Worm (Caenorhabditis elegans) whole organism, late embryonic: ENCODE data around the gene F22H10.1.

Source experiments
- C08G9.2 ChIP-seq: sonication (generic microtip); optimal IDR thresholded peaks from 2 replicates; lab custom pipeline; 2016; ENCODE audit warnings: mild to moderate bottlenecking, missing genetic modification characterization, moderate library complexity, missing compliant biosample characterization
- K02D7.2 ChIP-seq: sonication (generic microtip); optimal IDR thresholded peaks from 2 replicates; lab custom pipeline; 2017; ENCODE audit warnings: mild to moderate bottlenecking, missing genetic modification characterization, missing compliant biosample characterization
- T23F11.4 ChIP-seq: fragments of 200-800 bp; sonication (Bioruptor generic); optimal IDR thresholded peaks from 2 replicates; lab custom pipeline; 2018; ENCODE audit warnings: mild to moderate bottlenecking, missing genetic modification characterization, missing compliant biosample characterization
- Y22D7AL.16 ChIP-seq: sonication (generic microtip); optimal IDR thresholded peaks from 2 replicates; lab custom pipeline; 2016; ENCODE audit warnings: missing genetic modification characterization, missing compliant biosample characterization
- ceh-19 ChIP-seq: fragments of 200-800 bp; sonication (Bioruptor generic); optimal IDR thresholded peaks from 2 replicates; lab custom pipeline; 2018; ENCODE audit warnings: mild to moderate bottlenecking, missing genetic modification characterization, missing compliant biosample characterization
- ceh-22 ChIP-seq: sonication (generic microtip); optimal IDR thresholded peaks from 2 replicates; lab custom pipeline; 2017; ENCODE audit warnings: missing biosample characterization, missing genetic modification characterization
- ceh-24 ChIP-seq: sonication (generic microtip); optimal IDR thresholded peaks from 2 replicates; lab custom pipeline; 2016; ENCODE audit warnings: mild to moderate bottlenecking, missing genetic modification characterization, missing compliant biosample characterization
- ceh-30 ChIP-seq: fragments of 150-350 bp; optimal IDR thresholded peaks from 2 replicates; lab custom pipeline; 2014; ENCODE audit warnings: missing biosample characterization, missing genetic modification characterization
- ceh-31 ChIP-seq: sonication (generic microtip); optimal IDR thresholded peaks from 2 replicates; lab custom pipeline; 2016; ENCODE audit warnings: missing genetic modification characterization, missing compliant biosample characterization
- ceh-34 ChIP-seq: sonication (generic microtip); optimal IDR thresholded peaks from 2 replicates; lab custom pipeline; 2016; ENCODE audit warnings: mild to moderate bottlenecking, missing genetic modification characterization, missing compliant biosample characterization
- ceh-45 ChIP-seq: fragments of 200-800 bp; sonication (Bioruptor generic); IDR thresholded peaks from 2 replicates; pipeline ENCODE4 v1.3.6; 2022; ENCODE audit warnings: missing genetic modification reagents, missing genetic modification characterization, missing compliant biosample characterization
- ceh-9 ChIP-seq: sonication (generic microtip); optimal IDR thresholded peaks from 2 replicates; lab custom pipeline; 2016; ENCODE audit warnings: mild to moderate bottlenecking, missing genetic modification characterization, inconsistent platforms, missing compliant biosample characterization
- dmd-4 ChIP-seq: sonication (generic microtip); optimal IDR thresholded peaks from 2 replicates; lab custom pipeline; 2016; ENCODE audit warnings: borderline replicate concordance, missing genetic modification characterization, missing compliant biosample characterization
- elt-2 ChIP-seq: sonication (generic microtip); optimal IDR thresholded peaks from 2 replicates; lab custom pipeline; 2016; ENCODE audit warnings: missing genetic modification reagents, missing genetic modification characterization, missing compliant biosample characterization
- elt-4 ChIP-seq: sonication (generic microtip); optimal IDR thresholded peaks from 2 replicates; lab custom pipeline; 2016; ENCODE audit warnings: missing genetic modification characterization, missing compliant biosample characterization
- ets-4 ChIP-seq: sonication (generic microtip); optimal IDR thresholded peaks from 2 replicates; lab custom pipeline; 2016; ENCODE audit warnings: missing genetic modification characterization, missing compliant biosample characterization
- eyg-1 ChIP-seq: sonication (generic microtip); optimal IDR thresholded peaks from 2 replicates; lab custom pipeline; 2016; ENCODE audit warnings: missing genotype, missing genetic modification characterization, missing compliant biosample characterization
- fax-1 ChIP-seq: sonication (generic microtip); optimal IDR thresholded peaks from 2 replicates; lab custom pipeline; 2016; ENCODE audit warnings: missing genotype, missing genetic modification characterization, missing compliant biosample characterization
- lim-6 ChIP-seq: sonication (generic microtip); optimal IDR thresholded peaks from 2 replicates; lab custom pipeline; 2016; ENCODE audit warnings: missing genetic modification characterization, missing compliant biosample characterization
- lin-11 ChIP-seq: fragments of 200-800 bp; sonication (Bioruptor generic); optimal IDR thresholded peaks from 2 replicates; lab custom pipeline; 2018; ENCODE audit warnings: mild to moderate bottlenecking, missing genetic modification characterization, missing compliant biosample characterization
- madf-2 ChIP-seq: sonication (generic microtip); optimal IDR thresholded peaks from 2 replicates; lab custom pipeline; 2017; ENCODE audit warnings: missing genetic modification characterization, missing compliant biosample characterization
- mec-3 ChIP-seq: sonication (generic microtip); optimal IDR thresholded peaks from 2 replicates; lab custom pipeline; 2016; ENCODE audit warnings: borderline replicate concordance, missing genetic modification characterization, missing compliant biosample characterization
- npax-4 ChIP-seq: sonication (generic microtip); optimal IDR thresholded peaks from 2 replicates; lab custom pipeline; 2016; ENCODE audit warnings: missing genetic modification characterization, missing compliant biosample characterization
- odd-2 ChIP-seq: sonication (generic microtip); optimal IDR thresholded peaks from 2 replicates; lab custom pipeline; 2017; ENCODE audit warnings: antibody characterized with exemption, mild to moderate bottlenecking, missing genetic modification characterization, missing compliant biosample characterization
- pag-3 ChIP-seq: sonication (generic microtip); optimal IDR thresholded peaks from 2 replicates; lab custom pipeline; 2016; ENCODE audit warnings: missing compliant biosample characterization, missing genetic modification characterization, borderline replicate concordance
- pax-1 ChIP-seq: fragments of 150-350 bp; optimal IDR thresholded peaks from 2 replicates; lab custom pipeline; 2014; ENCODE audit warnings: missing biosample characterization, missing genetic modification characterization
- pha-2 ChIP-seq: sonication (generic microtip); optimal IDR thresholded peaks from 2 replicates; lab custom pipeline; 2017; ENCODE audit warnings: mild to moderate bottlenecking, missing genetic modification characterization, missing compliant biosample characterization
- pha-4 ChIP-seq: fragments of 150-350 bp; optimal IDR thresholded peaks from 2 replicates; lab custom pipeline; 2018; ENCODE audit warnings: missing biosample characterization, missing genetic modification reagents, missing genetic modification characterization
- pros-1 ChIP-seq: fragments of 150-350 bp; optimal IDR thresholded peaks from 2 replicates; lab custom pipeline; 2014; ENCODE audit warnings: missing biosample characterization, missing genetic modification reagents, missing genetic modification characterization
- tbx-7 ChIP-seq: sonication (generic microtip); optimal IDR thresholded peaks from 2 replicates; lab custom pipeline; 2016; ENCODE audit warnings: missing genotype, missing genetic modification characterization, missing compliant biosample characterization
- unc-55 ChIP-seq: sonication (generic microtip); optimal IDR thresholded peaks from 2 replicates; lab custom pipeline; 2017; ENCODE audit warnings: missing biosample characterization, missing genetic modification reagents, missing genetic modification characterization
- unc-86 ChIP-seq: sonication (generic microtip); optimal IDR thresholded peaks from 2 replicates; lab custom pipeline; 2016; ENCODE audit warnings: missing genetic modification characterization, missing compliant biosample characterization
- zip-5 ChIP-seq: sonication (generic microtip); optimal IDR thresholded peaks from 2 replicates; lab custom pipeline; 2016; ENCODE audit warnings: missing genetic modification characterization, missing compliant biosample characterization
- ztf-16 ChIP-seq: sonication (generic microtip); optimal IDR thresholded peaks from 2 replicates; lab custom pipeline; 2017; ENCODE audit warnings: missing genetic modification characterization, missing compliant biosample characterization

F22H10.1 gene

DNA sequence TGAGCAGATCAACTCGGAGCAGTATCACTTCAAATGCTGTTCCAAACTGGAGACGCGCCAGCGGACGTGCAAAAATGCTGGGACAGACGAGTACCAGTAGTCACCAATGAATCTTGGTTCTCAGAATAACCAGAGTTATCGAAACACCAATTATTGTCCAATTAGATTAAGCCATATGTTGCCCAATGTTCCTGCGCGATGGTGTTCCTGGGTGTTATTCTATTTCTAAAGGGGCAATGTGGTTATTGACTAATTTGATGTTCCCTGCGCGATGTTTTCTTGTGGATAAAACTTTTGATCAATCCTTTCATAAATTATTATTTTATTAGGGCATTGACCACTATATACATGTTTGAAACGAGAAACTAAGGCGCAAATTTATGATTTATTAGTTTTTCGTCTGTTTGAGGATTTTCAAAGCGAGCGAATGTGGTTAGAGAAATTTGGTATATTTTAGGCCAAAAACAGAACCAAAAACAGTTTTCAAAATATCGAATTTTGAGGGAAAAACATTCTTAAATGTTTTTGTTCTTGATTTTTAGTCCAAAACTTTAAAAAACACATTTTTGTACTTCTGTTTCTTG is 20.2 kb upstream of the F22H10.1 start (continued):
- TF ChIP-seq pha-4 (tag; lab: Kevin White, UChicago) (no peak), pax-1 (tag; lab: Kevin White, UChicago) (peak; percentile 84), ets-4 (tag; lab: Kevin White, UChicago) (peak; percentile 50), ceh-34 (tag; lab: Kevin White, UChicago) (peak; percentile 78), pag-3 (tag; lab: Kevin White, UChicago) (no peak), ceh-30 (tag; lab: Kevin White, UChicago) (peak; percentile 96), lim-6 (tag; lab: Kevin White, UChicago) (no peak), C08G9.2 (tag; lab: Kevin White, UChicago) (peak; percentile 28), dmd-4 (tag; lab: Kevin White, UChicago) (no peak), ztf-16 (tag; lab: Kevin White, UChicago) (peak; percentile 47), zip-5 (tag; lab: Kevin White, UChicago) (peak; percentile 30), ceh-22 (tag; lab: Kevin White, UChicago) (peak; percentile 80), ceh-9 (tag; lab: Kevin White, UChicago) (no peak), ceh-31 (tag; lab: Kevin White, UChicago) (peak; percentile 93), madf-2 (tag; lab: Kevin White, UChicago) (peak; percentile 21), ceh-19 (GFP tag; lab: Kevin White, UChicago) (peak; percentile 0), ceh-24 (tag; lab: Kevin White, UChicago) (no peak), fax-1 (peak; percentile 23), unc-86 (tag; lab: Kevin White, UChicago) (peak; percentile 76), lin-11 (tag; lab: Kevin White, UChicago) (no peak), K02D7.2 (no peak), odd-2 (tag; lab: Kevin White, UChicago) (no peak)

DNA sequence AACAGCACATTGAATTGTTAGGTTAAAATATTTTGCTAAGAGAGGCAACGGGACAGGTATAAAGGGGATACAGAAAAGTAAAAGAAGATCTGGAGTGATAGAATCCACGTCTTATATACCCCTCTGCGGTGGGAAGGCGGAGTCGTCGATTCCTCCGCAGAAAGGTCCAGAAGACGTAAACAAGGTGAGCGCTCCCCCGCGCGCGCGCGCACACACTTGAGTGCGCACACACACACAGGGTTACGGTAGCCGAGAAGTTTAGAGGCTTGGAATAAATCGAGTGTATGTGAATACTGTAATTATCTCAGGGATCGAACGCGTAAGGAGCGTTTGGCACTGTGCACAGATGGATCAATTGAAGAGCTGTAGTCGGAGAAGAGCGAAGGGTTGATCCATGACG is 14.9 kb upstream of the F22H10.1 start:
- TF ChIP-seq npax-4 (no peak), pha-2 (no peak), eyg-1 (tag; lab: Kevin White, UChicago) (no peak), elt-4 (tag; lab: Kevin White, UChicago) (no peak)

DNA sequence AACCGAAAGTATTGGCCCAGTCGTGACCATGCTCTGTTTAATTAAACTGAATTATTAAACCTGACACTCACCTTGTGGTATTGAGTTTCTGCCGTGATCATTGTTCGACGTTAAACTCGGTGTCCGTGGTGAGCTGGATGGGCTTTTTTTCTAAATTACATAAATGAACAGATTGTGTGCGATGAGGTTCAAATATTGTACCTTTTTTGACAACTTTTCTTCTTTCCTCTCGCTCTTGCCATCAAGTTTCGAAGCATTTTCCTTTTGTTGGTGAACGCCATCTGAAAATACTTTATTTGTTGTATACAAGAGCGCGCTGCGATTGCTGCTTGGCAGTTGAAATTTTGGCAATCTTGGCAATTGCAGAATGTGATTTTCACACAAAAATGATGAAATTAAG is 14.3 kb upstream of the F22H10.1 start, which contains the start of gene F22H10.11:
TSS of gene F22H10.11 (minus strand) at position 101 of the 400 bp plus-strand sequence.
- TF ChIP-seq tbx-7 (no peak), npax-4 (no peak), ceh-34 (tag; lab: Kevin White, UChicago) (no peak), odd-2 (tag; lab: Kevin White, UChicago) (no peak), elt-2 (tag; lab: Kevin White, UChicago) (no peak), ceh-45 (GFP tag; lab: Robert Waterston, UW) (no peak)
- TF ChIP-seq, all 69 proteins: peak for 0

DNA sequence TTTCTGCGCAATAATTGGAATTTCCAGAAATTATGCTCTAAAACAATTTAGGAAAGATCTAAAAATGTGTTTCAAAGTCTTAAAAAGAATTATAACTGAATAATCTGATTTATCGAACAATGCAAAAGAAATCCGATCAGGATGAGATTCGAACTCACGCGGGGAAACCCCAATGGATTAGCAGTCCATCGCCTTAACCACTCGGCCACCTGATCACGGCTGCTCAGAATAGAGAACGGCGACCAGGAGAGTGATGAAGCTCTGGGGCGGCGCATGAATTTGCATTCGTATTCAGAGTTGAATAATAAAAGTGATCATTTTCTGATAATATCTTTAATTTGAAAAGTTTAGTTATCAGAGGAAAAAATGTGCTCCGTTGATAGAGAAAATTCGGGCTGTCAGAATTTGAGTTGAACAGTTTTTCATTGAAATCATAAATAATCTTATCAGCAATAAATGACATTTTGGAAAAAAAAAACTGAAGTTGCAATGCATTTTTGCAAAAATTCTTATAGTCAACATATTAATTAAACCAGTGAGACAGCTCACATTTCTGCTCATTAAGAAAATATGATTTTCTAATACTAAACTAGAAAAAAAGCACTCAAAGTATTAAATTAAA is 12.3 kb upstream of the F22H10.1 start:
- TF ChIP-seq ceh-24 (tag; lab: Kevin White, UChicago) (no peak), Y22D7AL.16 (tag; lab: Kevin White, UChicago) (no peak), mec-3 (tag; lab: Kevin White, UChicago) (no peak)

DNA sequence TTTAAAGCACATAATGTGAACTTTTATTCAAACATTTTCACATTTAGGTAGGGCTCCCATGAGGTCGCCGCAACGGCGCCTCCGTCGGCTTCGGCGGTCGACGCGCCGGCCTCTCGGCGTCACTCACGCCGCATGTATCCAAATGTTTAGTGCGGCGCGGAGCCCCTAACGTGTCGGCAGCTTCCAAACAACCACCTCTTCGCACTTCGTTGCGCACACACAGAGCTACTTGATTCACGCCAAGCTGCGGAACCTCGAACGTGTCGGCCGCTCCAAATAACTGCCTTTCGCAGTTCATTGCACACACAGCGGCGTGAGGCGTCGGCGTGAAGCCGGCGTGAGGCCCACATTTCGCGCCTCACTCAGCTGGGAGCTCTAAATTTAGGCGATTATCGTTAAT is 11.2 kb upstream of the F22H10.1 start, which contains the start of gene F22H10.6:
TSS of gene F22H10.6 (minus strand) at position 292 of the 400 bp plus-strand sequence.
- TF ChIP-seq zip-5 (tag; lab: Kevin White, UChicago) (no peak), pros-1 (tag; lab: Kevin White, UChicago) (no peak), T23F11.4 (no peak), unc-55 (GFP tag; lab: Kevin White, UChicago) (no peak), pha-2 (no peak)
